Fruit fly (Drosophila melanogaster) Kc167 (cell line): ENCODE measurements around the gene Mgat2.

Experiments
- Myc ChIP-seq: fragments of >200 bp; optimal IDR thresholded peaks from 2 replicates; lab custom pipeline; 2017; ENCODE audit warnings: missing external identifiers
- insv ChIP-seq: fragments of >200 bp; optimal IDR thresholded peaks from 3 replicates; lab custom pipeline; 2018; ENCODE audit warnings: missing external identifiers
- psq ChIP-seq: fragments of >200 bp; optimal IDR thresholded peaks from 2 replicates; lab custom pipeline; 2017; ENCODE audit warnings: missing external identifiers

DNA sequence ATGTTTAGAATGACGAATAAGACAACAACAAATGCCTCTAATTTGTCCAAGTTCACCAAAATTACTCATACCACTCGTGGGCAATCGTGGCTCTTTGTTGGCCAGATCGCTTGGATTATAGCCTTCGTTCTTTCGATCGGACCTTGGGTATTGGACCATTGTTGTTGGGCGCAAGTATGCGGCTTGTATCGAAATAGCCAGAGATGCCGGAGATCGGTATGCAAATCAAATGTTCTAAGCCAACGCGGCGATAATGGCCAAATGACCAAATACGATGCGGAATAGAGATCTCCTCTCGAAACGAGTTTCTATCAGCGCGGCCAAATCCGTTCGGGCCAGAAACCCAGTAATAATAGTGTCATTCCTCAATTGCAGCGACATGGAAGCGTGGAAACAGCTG, 36.8 kb downstream of the Mgat2 start:
- no peak for TF ChIP-seq Myc (lab: Kevin White, UChicago)
- TF ChIP-seq psq = no peak
- TF ChIP-seq insv (lab: Kevin White, UChicago) = no peak
